Fruit fly (Drosophila melanogaster) whole organism, prepupa: ENCODE measurements around the gene Urm1.

ENCODE experiments used
- CG10669 ChIP-seq: fragments of 200-800 bp; sonication (Bioruptor generic); optimal IDR thresholded peaks from 3 replicates; lab custom pipeline; 2018; ENCODE audit warnings: missing biosample characterization, mild to moderate bottlenecking, missing genetic modification characterization, moderate library complexity
- CG6808 ChIP-seq: fragments of 200-800 bp; sonication (Bioruptor generic); optimal IDR thresholded peaks from 3 replicates; lab custom pipeline; 2017; ENCODE audit warnings: missing biosample characterization, missing genetic modification characterization, mild to moderate bottlenecking, moderate library complexity, missing genetic modification reagents
- fd59A ChIP-seq: fragments of 200-800 bp; sonication (Bioruptor generic); optimal IDR thresholded peaks from 2 replicates; lab custom pipeline; 2017; ENCODE audit warnings: missing biosample characterization, mild to moderate bottlenecking, missing genetic modification characterization, missing genetic modification reagents

DNA sequence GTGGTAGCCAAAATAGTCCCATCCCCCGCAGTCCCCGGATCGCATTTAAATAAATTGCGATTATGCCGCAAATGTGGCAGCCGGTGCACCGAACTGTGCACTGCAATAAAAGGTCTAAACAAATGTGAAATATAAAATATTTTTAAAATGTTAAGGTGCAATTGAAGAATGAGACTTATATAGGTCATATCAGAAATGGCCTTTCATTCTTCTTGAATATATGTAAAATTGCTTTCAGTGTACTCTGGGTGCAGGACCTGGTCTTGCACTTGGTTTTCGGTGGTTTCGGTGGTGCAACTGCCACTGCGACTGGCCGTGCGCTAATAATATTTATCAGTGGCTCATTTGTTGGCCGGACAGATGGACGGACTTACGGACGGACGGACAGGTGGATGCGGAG is 41.9 kb downstream of the Urm1 start:
- TF ChIP-seq CG6808 (GFP tag; lab: Kevin White, UChicago): peak; percentile 10
- no peak for TF ChIP-seq fd59A
- TF ChIP-seq CG10669 (GFP tag; lab: Kevin White, UChicago): peak; percentile 7
